Worm (Caenorhabditis elegans): Measurements from ENCODE around the gene C18B12.4.

Gene C18B12.4

ce11 chrX:14993744-14994143 is 46.7 kb downstream of the C18B12.4 start:
- TF ChIP-seq ama-1 (optimal IDR thresholded peaks at IDR 0.05) (no peak), fkh-2 (tag; optimal IDR thresholded peaks at IDR 0.05) (no peak), eor-1 (tag; optimal IDR thresholded peaks at IDR 0.05) (no peak), nhr-67 (tag; optimal IDR thresholded peaks at IDR 0.05) (no peak), egl-27 (tag; optimal IDR thresholded peaks at IDR 0.05) (no peak), mml-1 (tag; optimal IDR thresholded peaks at IDR 0.05) (no peak), lin-15B (tag; optimal IDR thresholded peaks at IDR 0.05) (no peak), egl-5 (tag; optimal IDR thresholded peaks at IDR 0.05) (no peak), nhr-25 (tag; optimal IDR thresholded peaks at IDR 0.05) (no peak), lsy-12 (tag; optimal IDR thresholded peaks at IDR 0.05) (no peak), nhr-23 (tag; optimal IDR thresholded peaks at IDR 0.05) (no peak)

DNA sequence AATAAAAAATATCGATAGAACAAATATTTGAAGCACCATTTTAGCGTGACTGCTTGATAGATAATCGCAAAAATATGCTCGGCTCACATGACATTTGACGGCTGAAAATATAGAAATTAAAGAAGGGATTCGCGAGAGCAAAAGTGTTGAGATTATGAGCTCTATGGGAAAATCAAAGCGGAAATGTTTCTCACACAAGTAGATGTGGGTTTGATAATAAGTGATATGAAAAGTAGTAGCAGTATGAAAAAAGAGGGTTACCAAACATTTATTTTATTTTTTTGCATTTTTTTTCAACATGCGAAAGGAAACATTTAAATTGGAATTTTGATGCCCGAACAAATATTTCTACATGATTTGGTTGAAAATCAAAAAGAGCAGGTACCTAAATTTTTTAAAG is 49.1 kb downstream of the C18B12.4 start, which contains the start of gene iglr-1:
Gene iglr-1 (minus strand): TSS at position 101 of the 400 bp plus-strand sequence.
- no peak for TF ChIP-seq tbx-2 (tag; optimal IDR thresholded peaks at IDR 0.05)
- no peak for TF ChIP-seq hmg-11 (tag; optimal IDR thresholded peaks at IDR 0.05)
- TF ChIP-seq unc-39 (tag; optimal IDR thresholded peaks at IDR 0.05): no peak

ce11 chrX:14988160-14988559 is 52.2 kb downstream of the C18B12.4 start:
- TF ChIP-seq elt-1 (tag; optimal IDR thresholded peaks at IDR 0.05) (no peak), snpc-4 (tag; optimal IDR thresholded peaks at IDR 0.05) (peak; percentile 40)

All from whole organism, L3 larva.